Worm (Caenorhabditis elegans): ENCODE results near the gene gtf-2A2.
A peak's percentile ranks its signal among the peaks of the same experiment; 100 is the strongest.

gtf-2A2 gene

DNA sequence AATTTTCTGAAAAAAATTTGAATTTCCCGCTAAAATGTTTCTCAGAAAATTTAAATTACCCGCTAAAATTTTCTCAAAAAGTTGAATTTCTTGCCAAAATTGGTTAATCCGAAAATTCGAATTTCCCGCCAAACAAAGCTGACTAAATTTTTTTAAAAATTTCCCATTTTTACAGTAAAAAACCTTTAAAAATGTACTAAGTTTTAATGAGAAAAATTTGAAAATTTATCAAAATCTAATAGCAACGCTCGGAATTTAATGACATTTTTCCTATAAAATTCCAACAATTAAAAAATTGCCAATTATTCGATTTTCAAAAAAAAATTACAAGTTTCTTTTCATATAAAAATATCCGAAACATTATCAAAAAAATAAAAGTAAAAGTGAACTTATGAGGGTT is 32.6 kb upstream of the gtf-2A2 start:
- no peak for TF ChIP-seq lin-35 (GFP tag; optimal IDR thresholded peaks at IDR 0.05)
- no peak for TF ChIP-seq nhr-77 (tag; optimal IDR thresholded peaks at IDR 0.05)
- TF ChIP-seq lin-13 (GFP tag; optimal IDR thresholded peaks at IDR 0.05) = no peak
- TF ChIP-seq isw-1 (GFP tag; IDR thresholded peaks at IDR 0.05) = no peak
- TF ChIP-seq rnt-1 (tag; optimal IDR thresholded peaks at IDR 0.05) = no peak
- no peak for TF ChIP-seq xbp-1 (tag; optimal IDR thresholded peaks at IDR 0.05)
- TF ChIP-seq nhr-85 (tag) = no peak
- no peak for TF ChIP-seq lin-15B (tag; optimal IDR thresholded peaks at IDR 0.05)
- TF ChIP-seq hlh-4 (tag; optimal IDR thresholded peaks at IDR 0.05) = no peak
- TF ChIP-seq mdl-1 (tag; optimal IDR thresholded peaks at IDR 0.05) = no peak
- no peak for TF ChIP-seq snpc-4 (tag; optimal IDR thresholded peaks at IDR 0.05)
- TF ChIP-seq ceh-88 (GFP tag; IDR thresholded peaks at IDR 0.05) = no peak
- no peak for TF ChIP-seq egl-27 (tag; optimal IDR thresholded peaks at IDR 0.05)
- no peak for TF ChIP-seq unc-130 (tag; optimal IDR thresholded peaks at IDR 0.05)
- no peak for TF ChIP-seq nhr-11 (tag; optimal IDR thresholded peaks at IDR 0.05)
- TF ChIP-seq ets-5 (GFP tag; IDR thresholded peaks at IDR 0.05) = no peak

DNA sequence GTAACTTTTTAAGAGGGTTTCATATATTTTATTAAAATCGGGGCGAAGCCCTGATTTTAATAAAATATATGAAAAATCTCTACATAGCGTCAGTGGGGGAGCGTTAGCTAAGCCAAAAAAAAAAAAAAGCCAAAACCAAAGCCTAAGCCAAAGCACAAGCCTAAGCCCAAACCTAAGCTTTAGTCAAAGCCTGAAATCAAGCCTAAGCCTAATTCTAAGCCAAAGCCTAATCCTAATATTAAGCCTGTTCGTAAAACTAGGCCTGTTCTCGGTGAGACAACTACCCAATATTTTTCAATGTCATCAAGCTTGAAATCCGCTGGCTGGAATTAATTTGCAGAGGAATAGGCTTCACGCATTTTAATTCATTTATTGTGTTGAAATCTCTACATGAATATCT is 28.9 kb upstream of the gtf-2A2 start:
- TF ChIP-seq aha-1 (tag; optimal IDR thresholded peaks at IDR 0.05) (no peak), efl-1 (optimal IDR thresholded peaks at IDR 0.05) (no peak), efl-1 (GFP tag; optimal IDR thresholded peaks at IDR 0.05 in 1 of 2) (peak in 1 of 2 experiments; percentile 86), nhr-19 (GFP tag; conservative IDR thresholded peaks at IDR 0.05) (no peak), ama-1 (optimal IDR thresholded peaks at IDR 0.05) (peak; percentile 50), xbp-1 (tag; optimal IDR thresholded peaks at IDR 0.05) (no peak), ztf-4 (tag; optimal IDR thresholded peaks at IDR 0.05) (no peak), ceh-88 (GFP tag; IDR thresholded peaks at IDR 0.05) (no peak)

DNA sequence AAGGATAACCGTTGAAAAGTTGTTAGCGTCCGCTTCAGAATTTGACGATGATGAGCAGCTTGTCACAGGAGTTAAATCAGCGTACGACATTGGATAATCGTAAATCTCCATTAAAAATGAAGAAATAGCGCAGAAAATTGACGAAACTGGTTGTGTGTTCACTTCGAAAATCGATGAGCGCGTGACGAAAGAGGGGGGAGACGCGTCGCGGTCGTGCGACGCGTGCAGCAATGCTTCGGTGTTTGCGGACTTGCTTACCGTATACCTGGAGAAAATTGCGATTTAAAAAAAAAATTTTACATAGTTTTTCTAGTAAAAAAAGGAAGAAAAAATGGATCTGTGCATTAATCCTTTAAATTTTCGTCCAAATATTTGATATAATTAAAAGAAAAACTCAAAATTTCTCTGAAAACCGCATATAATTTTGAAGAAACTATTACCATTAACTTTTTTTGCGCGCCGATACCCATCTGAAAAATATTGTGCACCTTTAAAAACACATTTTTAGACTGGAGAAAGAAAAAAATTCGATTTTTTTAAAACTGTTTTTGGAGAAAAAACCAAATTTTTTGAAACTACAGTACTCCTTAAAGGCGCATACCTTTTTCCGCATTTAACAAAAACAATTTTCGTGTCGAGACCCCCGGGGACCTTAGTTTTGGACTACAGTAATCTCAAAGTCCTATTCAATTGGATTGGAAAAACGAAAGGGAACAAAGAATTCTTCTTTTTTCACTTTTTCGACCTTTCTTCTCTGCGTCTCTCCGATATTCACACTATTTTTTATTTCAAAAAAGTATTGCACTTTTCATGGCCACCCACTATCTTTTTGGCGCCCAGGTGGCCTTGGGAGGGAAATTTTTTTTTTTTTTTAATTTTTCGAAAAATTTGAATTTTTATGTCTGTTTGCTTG is 25.9 kb upstream of the gtf-2A2 start:
- TF ChIP-seq lir-3 (tag; optimal IDR thresholded peaks at IDR 0.05; ENCODE audit: poor library complexity) (peak; percentile 44), isw-1 (GFP tag; IDR thresholded peaks at IDR 0.05) (peak; percentile 84), nhr-77 (tag; optimal IDR thresholded peaks at IDR 0.05) (peak; percentile 63), unc-62 (GFP tag; optimal IDR thresholded peaks at IDR 0.05) (no peak), unc-130 (tag; optimal IDR thresholded peaks at IDR 0.05) (peak; percentile 86), dsc-1 (tag; optimal IDR thresholded peaks at IDR 0.05) (peak; percentile 61), rnt-1 (tag; optimal IDR thresholded peaks at IDR 0.05) (peak; percentile 83), aha-1 (tag; optimal IDR thresholded peaks at IDR 0.05) (peak; percentile 1), pax-3 (tag; optimal IDR thresholded peaks at IDR 0.05) (peak; percentile 83), vab-15 (tag; optimal IDR thresholded peaks at IDR 0.05) (no peak), zag-1 (tag; optimal IDR thresholded peaks at IDR 0.05) (no peak), ets-5 (GFP tag; IDR thresholded peaks at IDR 0.05) (no peak), ceh-90 (tag; optimal IDR thresholded peaks at IDR 0.05) (no peak), hlh-17 (GFP tag; optimal IDR thresholded peaks at IDR 0.05; ENCODE audit: borderline replicate concordance) (no peak), lin-13 (GFP tag; optimal IDR thresholded peaks at IDR 0.05) (peak; percentile 96), ama-1 (optimal IDR thresholded peaks at IDR 0.05) (peak; percentile 69), C16A3.4 (tag; optimal IDR thresholded peaks at IDR 0.05) (peak; percentile 86), F16B12.6 (tag; optimal IDR thresholded peaks at IDR 0.05) (peak; percentile 96), tbx-2 (tag; optimal IDR thresholded peaks at IDR 0.05) (peak; percentile 88), blmp-1 (tag; optimal IDR thresholded peaks at IDR 0.05) (peak; percentile 79), nhr-71 (tag; optimal IDR thresholded peaks at IDR 0.05) (peak; percentile 94), nhr-20 (tag; optimal IDR thresholded peaks at IDR 0.05) (peak; percentile 85), lin-14 (GFP tag; optimal IDR thresholded peaks at IDR 0.05) (peak; percentile 90), mep-1 (tag; optimal IDR thresholded peaks at IDR 0.05) (peak; percentile 96), ceh-82 (tag; optimal IDR thresholded peaks at IDR 0.05) (peak; percentile 82 to 95 (median 84)), nhr-19 (GFP tag; conservative IDR thresholded peaks at IDR 0.05) (peak; percentile 76), irx-1 (tag; optimal IDR thresholded peaks at IDR 0.05) (peak; percentile 71), fkh-4 (tag; optimal IDR thresholded peaks at IDR 0.05; ENCODE audit: borderline replicate concordance) (peak; percentile 34), mab-9 (GFP tag; IDR thresholded peaks at IDR 0.05) (peak; percentile 25; the same call in 1 of the 2 replicates), hpl-2 (GFP tag; optimal IDR thresholded peaks at IDR 0.05) (no peak), zip-4 (GFP tag; optimal IDR thresholded peaks at IDR 0.05) (peak; percentile 62), nhr-28 (tag; optimal IDR thresholded peaks at IDR 0.05) (no peak), aly-2 (tag; optimal IDR thresholded peaks at IDR 0.05) (peak; percentile 52), jun-1 (tag; optimal IDR thresholded peaks at IDR 0.05) (peak; percentile 68)

All from whole organism, L1 larva.